Fruit fly (Drosophila melanogaster) S2 (cell line): ENCODE results near the gene MtnF.

Experiments used
- CG8478 ChIP-seq: fragments of >200 bp; optimal IDR thresholded peaks from 2 replicates; lab custom pipeline; 2018
- CTCF ChIP-seq, 2 experiments: fragments of >200 bp; optimal IDR thresholded peaks; 2 replicates each; lab custom pipeline; 2018

The MtnF gene

dm6 chr3R:24634957-24635356, at the start of gene MtnF:
MtnF (minus strand) TSS chr3R:24635165.
- TF ChIP-seq CTCF (optimal IDR thresholded peaks at IDR 0.05; lab: Kevin White, UChicago) (no peak), CG8478 (lab: Kevin White, UChicago) (no peak)

- TF ChIP-seq CTCF (optimal IDR thresholded peaks at IDR 0.05; lab: Kevin White, UChicago) (no peak), CG8478 (lab: Kevin White, UChicago) (no peak)
Measured at dm6 chr3R:24671662-24672061, 36.7 kb upstream of the MtnF start.

DNA sequence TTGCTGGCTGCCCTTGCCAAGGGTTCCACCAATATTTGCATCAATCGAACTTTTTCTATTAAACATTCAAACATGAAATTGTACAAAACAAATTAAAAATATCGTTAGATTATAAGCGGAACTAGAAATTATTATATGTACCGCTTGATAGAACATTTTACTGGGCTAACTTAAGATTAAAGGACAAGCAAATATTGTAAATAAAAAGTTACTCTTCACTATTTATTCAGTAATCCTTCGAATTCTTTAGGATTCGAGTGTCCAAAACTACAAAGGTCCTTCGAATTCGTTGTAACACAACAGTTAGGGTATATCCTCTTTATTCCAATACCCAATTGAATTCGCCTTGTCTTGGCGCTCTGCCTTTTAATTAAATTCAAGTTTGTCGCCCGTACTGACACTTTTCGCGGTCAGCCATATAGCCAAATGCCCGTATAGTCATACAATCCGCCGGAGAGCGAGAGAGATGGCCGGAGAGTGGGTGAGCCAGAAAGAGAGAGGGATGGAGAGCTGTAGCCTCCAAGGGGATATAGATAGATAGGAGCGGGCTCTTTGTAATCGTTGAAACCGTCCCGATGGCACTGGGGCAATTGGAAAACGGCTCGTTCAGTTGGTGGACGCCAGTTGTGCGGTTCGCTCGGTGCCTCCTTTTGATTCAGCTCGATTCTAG, 32.7 kb upstream of the MtnF start:
- TF ChIP-seq CTCF (optimal IDR thresholded peaks at IDR 0.05; lab: Kevin White, UChicago) (no peak), CG8478 (lab: Kevin White, UChicago) (no peak)

DNA sequence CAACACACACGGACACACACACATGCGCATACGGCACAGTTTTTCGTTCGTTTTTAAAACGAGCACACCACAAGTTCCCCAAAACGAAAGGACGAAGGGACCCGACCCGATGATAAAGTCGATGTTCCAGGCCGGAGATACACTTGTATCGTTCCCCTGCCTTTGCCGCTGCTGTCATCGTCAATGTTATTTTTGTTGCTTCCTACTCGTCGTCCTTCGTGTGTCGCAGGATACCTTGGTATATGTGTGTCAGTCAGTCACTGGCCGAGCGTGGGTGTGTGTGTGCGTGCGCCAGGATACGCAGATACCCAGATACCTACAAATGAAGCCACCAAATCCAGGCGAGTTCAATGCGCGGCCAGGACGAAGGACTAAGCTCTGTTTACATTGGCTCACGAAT, 28.1 kb upstream of the MtnF start:
- TF ChIP-seq CG8478 (lab: Kevin White, UChicago) (no peak), CTCF (optimal IDR thresholded peaks at IDR 0.05; lab: Kevin White, UChicago) (no peak)

dm6 chr3R:24662412-24662796, 27.4 kb upstream of the MtnF start, which contains the start of gene slo:
slo (plus strand) TSS chr3R:24662491.
- TF ChIP-seq CG8478 (lab: Kevin White, UChicago) (no peak), CTCF (optimal IDR thresholded peaks at IDR 0.05; lab: Kevin White, UChicago) (no peak)

- TF ChIP-seq CTCF (optimal IDR thresholded peaks at IDR 0.05; lab: Kevin White, UChicago) (no peak), CG8478 (lab: Kevin White, UChicago) (no peak)
Measured at dm6 chr3R:24661679-24662411, 26.9 kb upstream of the MtnF start, which contains the start of gene Ppox. Ppox (minus strand) TSS chr3R:24661851.

- TF ChIP-seq CG8478 (lab: Kevin White, UChicago) (no peak), CTCF (optimal IDR thresholded peaks at IDR 0.05; lab: Kevin White, UChicago) (no peak)
Measured at dm6 chr3R:24659173-24659846, 24.3 kb upstream of the MtnF start, which contains the start of gene CG31126. CG31126 (plus strand) TSS chr3R:24659621.

DNA sequence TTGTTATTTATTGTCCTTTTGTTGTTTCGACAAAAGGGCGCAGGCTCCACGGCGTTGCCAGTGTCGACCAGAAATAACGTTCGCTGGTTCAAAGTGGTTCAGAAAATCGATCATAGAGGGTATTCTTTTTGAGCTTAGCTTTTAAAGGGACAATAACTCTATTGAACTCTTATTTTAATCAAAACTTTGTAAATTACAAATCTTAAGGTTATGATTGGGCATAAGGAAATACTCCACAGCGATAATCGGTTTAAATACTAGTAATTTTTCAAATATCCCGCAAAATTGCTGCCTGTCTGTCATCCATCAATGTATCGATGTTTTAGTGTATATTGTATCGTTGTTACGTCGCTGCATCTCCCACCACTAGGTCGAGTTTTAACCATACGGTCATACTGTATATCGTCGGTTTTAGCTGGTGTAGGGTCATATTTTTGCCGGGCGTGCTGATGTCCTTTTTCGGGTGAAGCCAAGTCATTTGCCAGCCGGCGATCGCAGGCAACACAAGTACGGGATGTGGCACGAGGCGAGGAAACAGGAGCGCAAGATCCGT, 19.9 kb upstream of the MtnF start, which contains the start of the genes CG31125 and CG6695:
CG31125 (minus strand) TSS at position 51 of the 553 bp plus-strand sequence.
CG6695 (plus strand) TSS at position 391 of the 553 bp plus-strand sequence.
- TF ChIP-seq CTCF (optimal IDR thresholded peaks at IDR 0.05; lab: Kevin White, UChicago) (peak in 1 of 2 experiments; percentile 16), CG8478 (lab: Kevin White, UChicago) (no peak)

dm6 chr3R:24651044-24651459, 16.1 kb upstream of the MtnF start:
- TF ChIP-seq CTCF (optimal IDR thresholded peaks at IDR 0.05; lab: Kevin White, UChicago) (no peak), CG8478 (lab: Kevin White, UChicago) (no peak)

dm6 chr3R:24649923-24650322, 15.0 kb upstream of the MtnF start, which contains the start of the genes puf and ash2:
puf (minus strand) TSS chr3R:24650043.
ash2 (plus strand) TSS chr3R:24650125.
- TF ChIP-seq CG8478 (lab: Kevin White, UChicago) (no peak), CTCF (optimal IDR thresholded peaks at IDR 0.05; lab: Kevin White, UChicago) (peak in 1 of 2 experiments; percentile 38)

DNA sequence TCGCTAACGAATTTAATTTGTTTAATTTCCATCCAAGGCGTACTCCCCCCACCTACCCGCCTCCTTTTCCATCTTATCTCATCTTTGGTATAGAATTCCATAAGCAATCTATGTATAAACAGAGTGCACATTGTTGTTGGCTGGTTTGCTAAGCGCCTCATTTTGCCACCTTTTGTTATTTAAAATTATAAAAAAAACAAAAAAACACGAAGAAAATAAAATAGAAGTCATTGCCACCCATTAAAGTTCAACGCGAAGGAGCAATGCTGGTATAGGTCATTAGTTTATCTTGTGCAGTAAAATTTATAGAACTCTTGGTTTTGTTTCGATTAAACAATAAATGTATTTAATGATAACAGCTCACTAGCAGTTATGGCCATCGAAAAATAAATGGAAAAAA, 653 bp downstream of the MtnF start:
- TF ChIP-seq CG8478 (lab: Kevin White, UChicago) (no peak), CTCF (optimal IDR thresholded peaks at IDR 0.05; lab: Kevin White, UChicago) (no peak)

DNA sequence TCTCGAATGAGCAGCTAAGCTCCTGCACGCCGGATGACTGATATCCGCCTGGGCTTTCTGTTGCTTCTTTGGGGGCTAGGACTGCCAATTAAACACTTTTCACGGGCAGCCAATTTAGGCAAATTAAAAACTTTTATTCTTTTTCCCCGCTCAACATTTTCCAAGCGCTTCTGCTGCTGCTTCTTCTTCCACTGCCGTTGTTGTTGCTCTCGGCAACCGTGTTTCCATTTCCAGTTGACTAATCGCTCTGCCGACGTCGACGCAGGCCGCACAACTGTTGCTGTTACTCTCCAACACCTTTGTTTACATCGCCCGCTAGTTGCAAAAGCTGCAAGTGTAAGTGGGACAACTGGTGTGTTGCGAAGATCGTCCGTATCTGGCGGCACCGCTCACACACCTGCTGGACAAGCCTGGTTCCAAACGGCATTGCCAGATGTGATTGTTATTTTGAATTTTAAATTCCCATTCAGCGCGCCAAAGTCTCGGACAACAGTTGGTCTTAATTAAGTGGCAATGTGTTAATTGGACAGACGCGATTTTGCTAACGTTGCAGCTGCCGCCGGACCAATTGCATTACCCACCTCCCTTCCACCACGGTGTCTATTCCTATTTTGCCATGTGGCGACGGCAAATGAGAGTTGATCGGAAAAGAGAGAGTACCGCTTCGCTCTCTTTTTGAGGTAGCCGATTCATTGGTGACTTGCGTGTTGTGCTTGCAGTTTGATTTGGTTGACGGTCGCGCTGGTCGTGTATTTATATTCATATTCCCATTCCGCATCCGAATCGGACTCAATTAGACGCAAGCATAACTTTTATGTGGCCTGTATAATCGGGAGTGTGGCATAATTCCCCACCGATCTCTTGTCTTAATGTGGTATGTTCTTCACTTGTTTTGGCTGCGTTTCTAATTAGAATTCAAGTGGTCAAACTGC, 4.8 kb downstream of the MtnF start, which contains the start of gene Wsck:
Wsck (minus strand) TSS at position 199 of the 932 bp plus-strand sequence.
- peak; percentile 66 for TF ChIP-seq CG8478 (lab: Kevin White, UChicago)
- peak; percentile 33 to 61 for TF ChIP-seq CTCF (optimal IDR thresholded peaks at IDR 0.05; lab: Kevin White, UChicago)

dm6 chr3R:24626667-24627066, 8.3 kb downstream of the MtnF start:
- TF ChIP-seq CG8478 (lab: Kevin White, UChicago): no peak
- no peak for TF ChIP-seq CTCF (optimal IDR thresholded peaks at IDR 0.05; lab: Kevin White, UChicago)
